Worm (Caenorhabditis elegans) whole organism, late embryonic: Measurements from ENCODE around the gene F43H9.4.

Source experiments
- Y22D7AL.16 ChIP-seq: sonication (generic microtip); optimal IDR thresholded peaks from 2 replicates; lab custom pipeline; 2016; ENCODE audit warnings: missing genetic modification characterization, missing compliant biosample characterization
- ceh-45 ChIP-seq: fragments of 200-800 bp; sonication (Bioruptor generic); IDR thresholded peaks from 2 replicates; pipeline ENCODE4 v1.3.6; 2022; ENCODE audit warnings: missing genetic modification reagents, missing genetic modification characterization, missing compliant biosample characterization
- ets-4 ChIP-seq: sonication (generic microtip); optimal IDR thresholded peaks from 2 replicates; lab custom pipeline; 2016; ENCODE audit warnings: missing genetic modification characterization, missing compliant biosample characterization
- eyg-1 ChIP-seq: sonication (generic microtip); optimal IDR thresholded peaks from 2 replicates; lab custom pipeline; 2016; ENCODE audit warnings: missing genotype, missing genetic modification characterization, missing compliant biosample characterization
- fkh-10 ChIP-seq: fragments of 150-350 bp; optimal IDR thresholded peaks from 2 replicates; lab custom pipeline; 2014; ENCODE audit warnings: missing biosample characterization, missing genetic modification reagents, missing genetic modification characterization
- fkh-6 ChIP-seq: sonication (generic microtip); optimal IDR thresholded peaks from 2 replicates; lab custom pipeline; 2016; ENCODE audit warnings: missing genetic modification characterization, missing compliant biosample characterization
- gmeb-2 ChIP-seq: sonication (generic microtip); optimal IDR thresholded peaks from 2 replicates; lab custom pipeline; 2016; ENCODE audit warnings: missing genetic modification characterization, inconsistent platforms, missing compliant biosample characterization
- nhr-11 ChIP-seq: fragments of 150-350 bp; optimal IDR thresholded peaks from 2 replicates; lab custom pipeline; 2014; ENCODE audit warnings: missing biosample characterization, missing genetic modification characterization
- pag-3 ChIP-seq: sonication (generic microtip); optimal IDR thresholded peaks from 2 replicates; lab custom pipeline; 2016; ENCODE audit warnings: missing compliant biosample characterization, missing genetic modification characterization, borderline replicate concordance
- pqm-1 ChIP-seq: sonication (generic microtip); optimal IDR thresholded peaks from 2 replicates; lab custom pipeline; 2016; ENCODE audit warnings: missing genetic modification characterization, missing compliant biosample characterization
- tbx-7 ChIP-seq: sonication (generic microtip); optimal IDR thresholded peaks from 2 replicates; lab custom pipeline; 2016; ENCODE audit warnings: missing genotype, missing genetic modification characterization, missing compliant biosample characterization
- unc-55 ChIP-seq: sonication (generic microtip); optimal IDR thresholded peaks from 2 replicates; lab custom pipeline; 2017; ENCODE audit warnings: missing biosample characterization, missing genetic modification reagents, missing genetic modification characterization
- ztf-16 ChIP-seq: sonication (generic microtip); optimal IDR thresholded peaks from 2 replicates; lab custom pipeline; 2017; ENCODE audit warnings: missing genetic modification characterization, missing compliant biosample characterization

ce11 chrV:8012032-8012431 is 14.5 kb upstream of the F43H9.4 start, which contains the start of gene rpb-9:
- TF ChIP-seq pag-3 (tag; lab: Kevin White, UChicago) (no peak), unc-55 (GFP tag; lab: Kevin White, UChicago) (no peak), ets-4 (tag; lab: Kevin White, UChicago) (no peak), ceh-45 (no peak), fkh-10 (GFP tag; lab: Kevin White, UChicago) (no peak), ztf-16 (tag; lab: Kevin White, UChicago) (no peak), nhr-11 (no peak), eyg-1 (no peak), gmeb-2 (tag; lab: Kevin White, UChicago) (no peak), tbx-7 (no peak), pqm-1 (no peak), fkh-6 (no peak), Y22D7AL.16 (no peak)
